Fruit fly (Drosophila melanogaster): ENCODE measurements around the gene Hsp27.

dm6 chr3L:9373374-9374004 lies 10.4 kb upstream of the Hsp27 start:
- no peak for TF ChIP-seq toe (GFP tag; optimal IDR thresholded peaks at IDR 0.05)
- peak; percentile 35 for TF ChIP-seq tj (GFP tag; optimal IDR thresholded peaks at IDR 0.05)
- peak; percentile 73 for TF ChIP-seq CG11617 (GFP tag; optimal IDR thresholded peaks at IDR 0.05)
- TF ChIP-seq ovo (GFP tag; optimal IDR thresholded peaks at IDR 0.05): no peak
- peak; percentile 50 for TF ChIP-seq Clk (GFP tag; optimal IDR thresholded peaks at IDR 0.05)
- no peak for TF ChIP-seq CG5204 (GFP tag; optimal IDR thresholded peaks at IDR 0.05)
- TF ChIP-seq CG7101 (tag; optimal IDR thresholded peaks at IDR 0.05): peak; percentile 58
- TF ChIP-seq cnc (optimal IDR thresholded peaks at IDR 0.05): no peak
- no peak for TF ChIP-seq CG1620 (GFP tag; optimal IDR thresholded peaks at IDR 0.05)
- no peak for TF ChIP-seq kay (GFP tag; ENCODE audit: borderline replicate concordance)
- TF ChIP-seq Hr96 (GFP tag; optimal IDR thresholded peaks at IDR 0.05): no peak
- peak; percentile 64 for TF ChIP-seq CG14711 (tag; optimal IDR thresholded peaks at IDR 0.05)
- TF ChIP-seq cic (GFP tag; optimal IDR thresholded peaks at IDR 0.05): peak; percentile 23
- TF ChIP-seq Crg-1 (GFP tag; optimal IDR thresholded peaks at IDR 0.05): peak; percentile 1
